Worm (Caenorhabditis elegans): Measurements from ENCODE around the gene oac-58.

DNA sequence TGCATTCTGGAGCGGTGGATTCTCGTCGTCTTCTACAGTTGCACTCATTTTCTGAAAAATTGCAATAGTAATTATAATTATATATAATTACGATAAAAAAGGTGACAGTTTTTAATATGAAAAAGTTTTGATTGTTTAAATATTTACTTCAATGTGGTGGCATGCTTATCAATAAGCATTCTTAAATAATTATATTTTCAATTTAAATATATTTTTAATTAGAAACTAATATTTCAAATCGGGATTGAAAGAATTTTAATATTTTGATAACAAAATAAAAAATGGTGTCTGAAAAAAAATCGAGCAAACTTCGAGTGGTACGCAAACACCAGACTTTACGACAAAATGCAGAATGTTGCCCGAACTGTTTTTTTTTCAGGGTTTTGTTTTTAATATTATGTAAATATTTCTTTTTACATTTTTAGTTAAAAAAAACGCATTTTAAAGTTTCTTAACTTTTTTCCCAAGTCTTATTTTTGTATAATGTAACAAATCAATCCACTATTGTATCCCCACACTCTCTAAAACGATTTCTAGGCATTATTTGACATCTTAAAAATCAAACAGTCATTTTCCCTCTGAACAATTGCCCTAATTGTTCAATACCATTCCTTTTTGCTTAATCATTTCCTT lies 29.2 kb downstream of the oac-58 start, which contains the start of the genes C42C1.12 and C42C1.19:
- TF ChIP-seq sea-1 (GFP tag; conservative IDR thresholded peaks at IDR 0.05) (no peak), hmbx-1 (tag; optimal IDR thresholded peaks at IDR 0.05) (no peak), ceh-13 (GFP tag; optimal IDR thresholded peaks at IDR 0.05) (no peak), hnd-1 (tag; optimal IDR thresholded peaks at IDR 0.05) (no peak)

Measured in whole organism, early embryonic.